Worm (Caenorhabditis elegans): Measurements from ENCODE around the gene mrps-25.

Gene mrps-25

ce11 chrIV:1061689-1062088 lies 5.0 kb downstream of the mrps-25 start:
- TF ChIP-seq set-16 (GFP tag; IDR thresholded peaks at IDR 0.05): 0 out of 2 replicates have a peak, but pooled peaks have one; percentile 8
- 0 out of 2 replicates have a peak, but pooled peaks have one; percentile 20 for TF ChIP-seq lin-38 (GFP tag; IDR thresholded peaks at IDR 0.05)
- TF ChIP-seq Y48G9A.11 (GFP tag; IDR thresholded peaks at IDR 0.05): 0 out of 2 replicates have a peak, but pooled peaks have one; percentile 44

DNA sequence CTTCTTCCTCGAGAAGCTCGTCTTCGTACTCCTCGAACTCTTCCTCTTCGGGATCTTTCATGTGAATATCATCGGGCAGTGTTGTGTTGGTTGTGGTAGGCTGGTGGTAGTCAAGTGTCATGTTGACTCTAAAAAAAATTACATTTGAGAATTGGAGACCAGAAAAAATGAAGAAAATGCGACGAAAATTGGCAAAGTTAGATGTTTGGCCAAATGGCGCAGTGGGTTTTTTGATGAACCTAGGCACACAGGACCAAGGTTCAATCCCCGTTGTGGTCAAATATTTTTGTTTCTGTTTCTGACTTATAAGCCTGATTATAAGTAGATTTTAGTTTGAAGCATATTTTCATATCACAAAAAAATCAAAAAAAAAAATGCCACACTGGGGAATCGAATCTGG lies 6.4 kb downstream of the mrps-25 start:
- TF ChIP-seq unc-130 (GFP tag; optimal IDR thresholded peaks at IDR 0.05) (no peak), Y48G9A.11 (GFP tag; IDR thresholded peaks at IDR 0.05) (0 out of 2 replicates have a peak, but pooled peaks have one; percentile 16), daf-16 (GFP tag; optimal IDR thresholded peaks at IDR 0.05) (no peak), daf-16 (tag; optimal IDR thresholded peaks at IDR 0.05) (peak; percentile 6)

- no peak for TF ChIP-seq mep-1 (tag; optimal IDR thresholded peaks at IDR 0.05)
- peak; percentile 19 for TF ChIP-seq hlh-30 (tag; optimal IDR thresholded peaks at IDR 0.05; ENCODE audit: insufficient read depth)
- peak in 1 of 2 experiments; percentile 61 for TF ChIP-seq unc-62 (GFP tag; optimal IDR thresholded peaks at IDR 0.05 in 1 of 2)
- no peak for TF ChIP-seq unc-62 (tag; optimal IDR thresholded peaks at IDR 0.05)
- peak; percentile 82 for TF ChIP-seq set-16 (GFP tag; IDR thresholded peaks at IDR 0.05)
- TF ChIP-seq R02D3.7 (tag; optimal IDR thresholded peaks at IDR 0.05): no peak
- TF ChIP-seq rbr-2 (tag; optimal IDR thresholded peaks at IDR 0.05): peak; percentile 20
- TF ChIP-seq hif-1 (tag; optimal IDR thresholded peaks at IDR 0.05): peak in 1 of 2 experiments; percentile 39
- 0 out of 2 replicates have a peak, but pooled peaks have one; percentile 22 for TF ChIP-seq hmg-1.1 (GFP tag; IDR thresholded peaks at IDR 0.05)
- no peak for TF ChIP-seq ztf-11 (tag; optimal IDR thresholded peaks at IDR 0.05)
- TF ChIP-seq daf-16 (GFP tag; optimal IDR thresholded peaks at IDR 0.05): peak in 1 of 2 experiments; percentile 92
- TF ChIP-seq daf-16 (tag; optimal IDR thresholded peaks at IDR 0.05): peak; percentile 77
- TF ChIP-seq pha-4 (GFP tag; IDR thresholded peaks at IDR 0.05): peak; percentile 26; the same call in 1 of the 2 replicates
- no peak for TF ChIP-seq pha-4 (tag; optimal IDR thresholded peaks at IDR 0.05)
- TF ChIP-seq F44E2.7 (GFP tag; IDR thresholded peaks at IDR 0.05): no peak
- TF ChIP-seq F37D6.2 (tag; optimal IDR thresholded peaks at IDR 0.05): peak; percentile 3
- peak; percentile 46 for TF ChIP-seq aha-1 (tag)
- 0 out of 2 replicates have a peak, but pooled peaks have one; percentile 30 for TF ChIP-seq egl-43 (GFP tag; IDR thresholded peaks at IDR 0.05)
- TF ChIP-seq php-3 (GFP tag; IDR thresholded peaks at IDR 0.05): 0 out of 2 replicates have a peak, but pooled peaks have one; percentile 7
- TF ChIP-seq mxl-2 (GFP tag; conservative IDR thresholded peaks at IDR 0.05): no peak
- TF ChIP-seq mdl-1 (tag; optimal IDR thresholded peaks at IDR 0.05): peak in 1 of 2 experiments; percentile 66
- peak; percentile 30; the same call in 1 of the 2 replicates for TF ChIP-seq nhr-42 (GFP tag; IDR thresholded peaks at IDR 0.05)
- TF ChIP-seq hlh-11 (tag; optimal IDR thresholded peaks at IDR 0.05): peak; percentile 85
- TF ChIP-seq ztf-7 (tag; optimal IDR thresholded peaks at IDR 0.05): no peak
Measured at ce11 chrIV:1064289-1064848, 7.7 kb downstream of the mrps-25 start.

ce11 chrIV:1065569-1065968 lies 8.9 kb downstream of the mrps-25 start:
- no peak for TF ChIP-seq ceh-28 (tag; optimal IDR thresholded peaks at IDR 0.05)
- TF ChIP-seq mxl-3 (GFP tag; optimal IDR thresholded peaks at IDR 0.05): peak; percentile 12
- TF ChIP-seq T26A8.4 (GFP tag; IDR thresholded peaks at IDR 0.05): peak; percentile 43
- no peak for TF ChIP-seq attf-4 (tag; optimal IDR thresholded peaks at IDR 0.05)
- TF ChIP-seq mes-2 (tag; optimal IDR thresholded peaks at IDR 0.05; ENCODE audit: poor library complexity, severe bottlenecking): no peak
- TF ChIP-seq spr-3 (GFP tag; optimal IDR thresholded peaks at IDR 0.05): peak; percentile 3
- TF ChIP-seq nhr-102 (tag; optimal IDR thresholded peaks at IDR 0.05): peak; percentile 31
- peak; percentile 15 for TF ChIP-seq nhr-11 (tag; optimal IDR thresholded peaks at IDR 0.05)
- TF ChIP-seq hif-1 (tag; optimal IDR thresholded peaks at IDR 0.05): peak in 1 of 2 experiments; percentile 52
- TF ChIP-seq lin-38 (GFP tag; IDR thresholded peaks at IDR 0.05): no peak
- no peak for TF ChIP-seq skn-1 (tag; optimal IDR thresholded peaks at IDR 0.05)
- TF ChIP-seq egl-43 (GFP tag; IDR thresholded peaks at IDR 0.05): 0 out of 2 replicates have a peak, but pooled peaks have one; percentile 47
- no peak for TF ChIP-seq pqm-1 (tag; optimal IDR thresholded peaks at IDR 0.05)
- 0 out of 4 replicates have a peak, but pooled peaks of 1 of the 2 experiments have one; percentile 17 for TF ChIP-seq madf-5 (GFP tag; IDR thresholded peaks at IDR 0.05)
- peak; percentile 74 for TF ChIP-seq set-16 (GFP tag; IDR thresholded peaks at IDR 0.05)
- peak; percentile 48; the same call in 1 of the 2 replicates for TF ChIP-seq madf-9 (GFP tag; conservative IDR thresholded peaks at IDR 0.05)
- TF ChIP-seq lsy-2 (tag; optimal IDR thresholded peaks at IDR 0.05): no peak
- TF ChIP-seq daf-16 (GFP tag; optimal IDR thresholded peaks at IDR 0.05): no peak
- peak; percentile 63 for TF ChIP-seq daf-16 (tag; optimal IDR thresholded peaks at IDR 0.05)
- 0 out of 2 replicates have a peak, but pooled peaks have one; percentile 39 for TF ChIP-seq nhr-41 (GFP tag; IDR thresholded peaks at IDR 0.05)
- no peak for TF ChIP-seq ztf-7 (tag; optimal IDR thresholded peaks at IDR 0.05)
- TF ChIP-seq hlh-30 (tag; optimal IDR thresholded peaks at IDR 0.05; ENCODE audit: insufficient read depth): peak; percentile 74
- peak; percentile 76 for TF ChIP-seq dve-1 (tag; optimal IDR thresholded peaks at IDR 0.05; ENCODE audit: insufficient read depth)
- peak; percentile 93 for TF ChIP-seq hlh-11 (tag; optimal IDR thresholded peaks at IDR 0.05)
- no peak for TF ChIP-seq rbr-2 (tag; optimal IDR thresholded peaks at IDR 0.05)
